Worm (Caenorhabditis elegans): Measurements from ENCODE around the gene K08D8.6.

ce11 chrIV:12845596-12845995 is 44.7 kb downstream of the K08D8.6 start, which contains the start of gene txt-19:
- TF ChIP-seq nhr-28 (tag; optimal IDR thresholded peaks at IDR 0.05): no peak
- no peak for TF ChIP-seq unc-62 (GFP tag; optimal IDR thresholded peaks at IDR 0.05 in 1 of 2)
- TF ChIP-seq unc-62 (tag; optimal IDR thresholded peaks at IDR 0.05): no peak
- no peak for TF ChIP-seq fos-1 (tag; optimal IDR thresholded peaks at IDR 0.05)
